Fruit fly (Drosophila melanogaster) whole organism, embryonic: ENCODE results near the gene CG11470.
A peak's percentile ranks its signal among the peaks of the same experiment; 100 is the strongest.

Experiments
- Abd-B ChIP-seq: fragments of 200-800 bp; sonication (Bioruptor generic); optimal IDR thresholded peaks from 2 replicates; lab custom pipeline; 2018; ENCODE audit warnings: missing biosample characterization, mild to moderate bottlenecking, missing genetic modification characterization, moderate library complexity
- Bteb2 ChIP-seq: fragments of 200-800 bp; sonication (Bioruptor generic); optimal IDR thresholded peaks from 2 replicates; lab custom pipeline; 2016; ENCODE audit warnings: missing biosample characterization, missing genetic modification characterization
- CG10274 ChIP-seq: fragments of 200-800 bp; sonication (Bioruptor generic); optimal IDR thresholded peaks from 3 replicates; lab custom pipeline; 2017; ENCODE audit warnings: missing biosample characterization, mild to moderate bottlenecking, missing genetic modification characterization
- CG13424 ChIP-seq: fragments of 200-800 bp; sonication (Bioruptor generic); optimal IDR thresholded peaks from 2 replicates; lab custom pipeline; 2019; ENCODE audit warnings: missing biosample characterization, mild to moderate bottlenecking, missing genetic modification characterization, moderate library complexity
- CG1603 ChIP-seq: fragments of 200-800 bp; sonication (Bioruptor generic); optimal IDR thresholded peaks from 2 replicates; lab custom pipeline; 2019; ENCODE audit warnings: missing biosample characterization, mild to moderate bottlenecking, missing genetic modification characterization, moderate library complexity
- CG1647 ChIP-seq: fragments of 200-800 bp; sonication (Bioruptor generic); optimal IDR thresholded peaks from 3 replicates; lab custom pipeline; 2016; ENCODE audit warnings: missing biosample characterization, missing genetic modification characterization
- CG18476 ChIP-seq: fragments of 200-800 bp; sonication (Bioruptor generic); optimal IDR thresholded peaks from 2 replicates; lab custom pipeline; 2016; ENCODE audit warnings: missing biosample characterization, mild to moderate bottlenecking, missing genetic modification characterization
- CG31388 ChIP-seq: fragments of 200-800 bp; sonication (Bioruptor generic); optimal IDR thresholded peaks from 2 replicates; lab custom pipeline; 2016; ENCODE audit warnings: missing biosample characterization, missing genetic modification characterization
- CG3407 ChIP-seq: fragments of 200-800 bp; sonication (Bioruptor generic); optimal IDR thresholded peaks from 2 replicates; lab custom pipeline; 2018; ENCODE audit warnings: missing biosample characterization, mild to moderate bottlenecking, missing genetic modification characterization
- CG3995 ChIP-seq: fragments of 200-800 bp; sonication (Bioruptor generic); optimal IDR thresholded peaks from 3 replicates; lab custom pipeline; 2016; ENCODE audit warnings: missing biosample characterization, missing genetic modification characterization
- CG4282 ChIP-seq: fragments of 200-800 bp; sonication (Bioruptor generic); optimal IDR thresholded peaks from 2 replicates; lab custom pipeline; 2016; ENCODE audit warnings: missing biosample characterization, missing genetic modification characterization
- CG4360 ChIP-seq: fragments of 200-800 bp; sonication (Bioruptor generic); IDR thresholded peaks from 2 replicates; pipeline ENCODE4 v1.3.6; 2022; ENCODE audit warnings: missing biosample characterization, missing genetic modification characterization
- CG7271 ChIP-seq: fragments of 200-800 bp; sonication (Bioruptor generic); optimal IDR thresholded peaks from 2 replicates; lab custom pipeline; 2018; ENCODE audit warnings: missing biosample characterization, mild to moderate bottlenecking, missing genetic modification characterization, moderate library complexity
- CG7786 ChIP-seq: fragments of 200-800 bp; sonication (Bioruptor generic); optimal IDR thresholded peaks from 2 replicates; lab custom pipeline; 2016; ENCODE audit warnings: missing biosample characterization, missing genetic modification characterization
- CG7839 ChIP-seq: fragments of 200-800 bp; sonication (Bioruptor generic); optimal IDR thresholded peaks from 3 replicates; lab custom pipeline; 2018; ENCODE audit warnings: missing biosample characterization, mild to moderate bottlenecking, missing genetic modification characterization, moderate library complexity
- CG7987 ChIP-seq: fragments of 200-800 bp; sonication (Bioruptor generic); optimal IDR thresholded peaks from 2 replicates; lab custom pipeline; 2018; ENCODE audit warnings: missing biosample characterization, mild to moderate bottlenecking, missing genetic modification characterization, moderate library complexity
- CG8290 ChIP-seq, 3 experiments: fragments of 200-800 bp; sonication (Bioruptor generic); optimal IDR thresholded peaks; 2 replicates each; lab custom pipeline; 2016 to 2019; ENCODE audit warnings: missing biosample characterization in 3 of 3, missing genetic modification characterization in 3 of 3, mild to moderate bottlenecking in 2 of 3, moderate library complexity in 1 of 3
- CHES-1-like ChIP-seq: fragments of 200-800 bp; sonication (Bioruptor generic); optimal IDR thresholded peaks from 2 replicates; lab custom pipeline; 2016; ENCODE audit warnings: missing biosample characterization, missing genetic modification characterization
- Deaf1 ChIP-seq: fragments of 200-800 bp; optimal IDR thresholded peaks from 3 replicates; lab custom pipeline; 2019; ENCODE audit warnings: missing biosample characterization, mild to moderate bottlenecking, missing genetic modification characterization, moderate library complexity
- Dip2 ChIP-seq: fragments of 200-800 bp; sonication (Bioruptor generic); IDR thresholded peaks from 2 replicates; pipeline ENCODE4 v1.3.6; 2022; ENCODE audit warnings: missing biosample characterization, missing genetic modification characterization
- Dip3 ChIP-seq: fragments of 200-800 bp; sonication (Bioruptor generic); optimal IDR thresholded peaks from 3 replicates; lab custom pipeline; 2016; ENCODE audit warnings: missing biosample characterization, missing genetic modification characterization
- Dll ChIP-seq: fragments of 200-800 bp; sonication (Bioruptor generic); IDR thresholded peaks from 4 replicates; pipeline ENCODE4 v1.3.6; 2022; ENCODE audit warnings: missing biosample characterization, missing genetic modification characterization; ENCODE audit not compliant: partially characterized antibody
- Ets65A ChIP-seq: fragments of 200-800 bp; sonication (Bioruptor generic); peaks from one replicate; lab custom pipeline; 2016; ENCODE audit warnings: missing biosample characterization, missing genetic modification characterization
- H2.0 ChIP-seq: fragments of 200-800 bp; sonication (Bioruptor generic); IDR thresholded peaks from 2 replicates; pipeline ENCODE4 v1.3.6; 2022; ENCODE audit warnings: missing biosample characterization, missing genetic modification characterization
- HHEX ChIP-seq: fragments of 200-800 bp; sonication (Bioruptor generic); optimal IDR thresholded peaks from 3 replicates; lab custom pipeline; 2017; ENCODE audit warnings: missing biosample characterization, mild to moderate bottlenecking, missing genetic modification characterization, missing genetic modification reagents
- Poxn ChIP-seq: fragments of 200-800 bp; sonication (Bioruptor generic); IDR thresholded peaks from 2 replicates; pipeline ENCODE4 v1.3.6; 2022; ENCODE audit warnings: missing biosample characterization, missing genetic modification characterization
- Rfx ChIP-seq: fragments of 200-800 bp; sonication (Bioruptor generic); IDR thresholded peaks from 2 replicates; pipeline ENCODE4 v1.3.6; 2022; ENCODE audit warnings: missing biosample characterization, missing genetic modification characterization
- Side ChIP-seq: fragments of 200-800 bp; sonication (Bioruptor generic); optimal IDR thresholded peaks from 2 replicates; lab custom pipeline; 2016; ENCODE audit warnings: missing biosample characterization, missing genetic modification characterization
- Sox102F ChIP-seq: fragments of 200-800 bp; sonication (Bioruptor generic); optimal IDR thresholded peaks from 2 replicates; lab custom pipeline; 2018; ENCODE audit warnings: missing biosample characterization, mild to moderate bottlenecking, missing genetic modification characterization, moderate library complexity
- Spps ChIP-seq: fragments of 200-800 bp; sonication (Bioruptor generic); optimal IDR thresholded peaks from 2 replicates; lab custom pipeline; 2018; ENCODE audit warnings: missing biosample characterization, mild to moderate bottlenecking, missing genetic modification characterization
- Sry-β ChIP-seq: fragments of 200-800 bp; sonication (Bioruptor generic); optimal IDR thresholded peaks from 2 replicates; lab custom pipeline; 2018; ENCODE audit warnings: missing biosample characterization, mild to moderate bottlenecking, missing genetic modification characterization, moderate library complexity
- al ChIP-seq: fragments of 200-800 bp; sonication (Bioruptor generic); IDR thresholded peaks from 2 replicates; pipeline ENCODE4 v1.3.6; 2022; ENCODE audit warnings: missing biosample characterization, missing genetic modification characterization
- bsh ChIP-seq, 2 experiments: fragments of 200-800 bp; sonication (Bioruptor generic); optimal IDR thresholded peaks; 2 replicates each; lab custom pipeline; 2017 to 2018; ENCODE audit warnings: mild to moderate bottlenecking in 2 of 2, missing biosample characterization in 2 of 2, missing genetic modification characterization in 2 of 2, moderate library complexity in 1 of 2
- chinmo ChIP-seq: fragments of 200-800 bp; sonication (Bioruptor generic); IDR thresholded peaks from 4 replicates; pipeline ENCODE4 v1.3.6; 2022; ENCODE audit warnings: missing biosample characterization, missing genetic modification characterization; ENCODE audit not compliant: partially characterized antibody
- crp ChIP-seq, 2 experiments: fragments of 200-800 bp; sonication (Bioruptor generic); optimal IDR thresholded peaks; 2 replicates in 1 of 2; 3 replicates in 1 of 2; lab custom pipeline; 2017; ENCODE audit warnings: missing biosample characterization in 2 of 2, missing genetic modification characterization in 2 of 2, mild to moderate bottlenecking in 1 of 2, moderate library complexity in 1 of 2
- dan ChIP-seq: fragments of 200-800 bp; sonication (Bioruptor generic); IDR thresholded peaks from 2 replicates; pipeline ENCODE4 v1.3.6; 2022; ENCODE audit warnings: missing biosample characterization, missing genetic modification characterization
- disco-r ChIP-seq: fragments of 200-800 bp; sonication (Bioruptor generic); optimal IDR thresholded peaks from 2 replicates; lab custom pipeline; 2016; ENCODE audit warnings: missing biosample characterization, missing genetic modification characterization
- fd96Cb ChIP-seq: fragments of 200-800 bp; sonication (Bioruptor generic); optimal IDR thresholded peaks from 2 replicates; lab custom pipeline; 2018; ENCODE audit warnings: missing biosample characterization, mild to moderate bottlenecking, missing genetic modification characterization, moderate library complexity
- gce ChIP-seq: fragments of 200-800 bp; sonication (Bioruptor generic); IDR thresholded peaks from 3 replicates; pipeline ENCODE4 v1.3.6; 2022; ENCODE audit warnings: missing biosample characterization, missing genetic modification characterization
- gcm ChIP-seq: fragments of 200-800 bp; sonication (Bioruptor generic); optimal IDR thresholded peaks from 2 replicates; lab custom pipeline; 2019; ENCODE audit warnings: missing biosample characterization, mild to moderate bottlenecking, missing genetic modification characterization, moderate library complexity
- gem ChIP-seq: fragments of 200-800 bp; sonication (Bioruptor generic); optimal IDR thresholded peaks from 2 replicates; lab custom pipeline; 2019; ENCODE audit warnings: missing biosample characterization, mild to moderate bottlenecking, missing genetic modification characterization, moderate library complexity
- ind ChIP-seq: fragments of 200-800 bp; sonication (Bioruptor generic); optimal IDR thresholded peaks from 3 replicates; lab custom pipeline; 2016; ENCODE audit warnings: missing biosample characterization, missing genetic modification characterization
- kni ChIP-seq: fragments of 200-800 bp; sonication (Bioruptor generic); optimal IDR thresholded peaks from 3 replicates; lab custom pipeline; 2017; ENCODE audit warnings: mild to moderate bottlenecking, missing biosample characterization, missing genetic modification reagents, missing genetic modification characterization
- maf-S ChIP-seq: fragments of 200-800 bp; sonication (Bioruptor generic); optimal IDR thresholded peaks from 2 replicates; lab custom pipeline; 2016; ENCODE audit warnings: missing biosample characterization, missing genetic modification characterization
- mld ChIP-seq: fragments of 200-800 bp; sonication (Bioruptor generic); IDR thresholded peaks from 3 replicates; pipeline ENCODE4 v1.3.6; 2022; ENCODE audit warnings: missing biosample characterization, missing genetic modification characterization; ENCODE audit not compliant: partially characterized antibody
- pb ChIP-seq: fragments of 200-800 bp; sonication (Bioruptor generic); optimal IDR thresholded peaks from 3 replicates; lab custom pipeline; 2016; ENCODE audit warnings: missing biosample characterization, missing genetic modification characterization
- scrt ChIP-seq: fragments of 200-800 bp; sonication (Bioruptor generic); optimal IDR thresholded peaks from 2 replicates; lab custom pipeline; 2018; ENCODE audit warnings: missing biosample characterization, mild to moderate bottlenecking, missing genetic modification characterization, moderate library complexity
- sima ChIP-seq: fragments of 200-800 bp; sonication (Bioruptor generic); optimal IDR thresholded peaks from 2 replicates; lab custom pipeline; 2016; ENCODE audit warnings: missing biosample characterization, missing genetic modification characterization
- slbo ChIP-seq: fragments of 200-800 bp; sonication (Bioruptor generic); IDR thresholded peaks from 2 replicates; pipeline ENCODE4 v1.3.6; 2022; ENCODE audit warnings: missing biosample characterization, missing genetic modification characterization
- twi ChIP-seq: fragments of 200-800 bp; optimal IDR thresholded peaks from 2 replicates; lab custom pipeline; 2019; ENCODE audit warnings: missing biosample characterization, mild to moderate bottlenecking, missing genetic modification characterization, moderate library complexity
- tx ChIP-seq: fragments of 200-800 bp; sonication (Bioruptor generic); optimal IDR thresholded peaks from 2 replicates; lab custom pipeline; 2016; ENCODE audit warnings: missing biosample characterization, missing genetic modification characterization

The CG11470 gene

dm6 chr3R:29584266-29584665 is 5.3 kb downstream of the CG11470 start (continued):
- TF ChIP-seq dan: no peak
- no peak for TF ChIP-seq CG7786 (GFP tag; lab: Kevin White, UChicago)
- no peak for TF ChIP-seq gce (GFP tag; lab: Robert Waterston, UW)
- no peak for TF ChIP-seq Rfx (GFP tag; lab: Robert Waterston, UW)
- no peak for TF ChIP-seq Sry-β (GFP tag; lab: Kevin White, UChicago)
- 0 out of 2 replicates have a peak, but pooled peaks have one; percentile 8 for TF ChIP-seq slbo
- TF ChIP-seq CHES-1-like (GFP tag; lab: Kevin White, UChicago): no peak
- no peak for TF ChIP-seq CG7271 (tag; lab: Kevin White, UChicago)
- TF ChIP-seq gcm (GFP tag; lab: Kevin White, UChicago): no peak
- TF ChIP-seq twi (tag; lab: Kevin White, UChicago): no peak
- no peak for TF ChIP-seq Bteb2 (GFP tag; lab: Kevin White, UChicago)
- TF ChIP-seq Dll (GFP tag; lab: Robert Waterston, UW): no peak
- TF ChIP-seq CG7839 (tag; lab: Kevin White, UChicago): peak; percentile 3
- no peak for TF ChIP-seq chinmo (GFP tag; lab: Robert Waterston, UW)
- peak; percentile 31 for TF ChIP-seq CG1603
- TF ChIP-seq disco-r (GFP tag; lab: Kevin White, UChicago): no peak
- no peak for TF ChIP-seq CG18476 (GFP tag; lab: Kevin White, UChicago)
- no peak for TF ChIP-seq CG8290 (GFP tag; optimal IDR thresholded peaks at IDR 0.05; lab: Kevin White, UChicago)
- no peak for TF ChIP-seq CG8290 (tag; optimal IDR thresholded peaks at IDR 0.05; lab: Kevin White, UChicago)
- no peak for TF ChIP-seq sima
- no peak for TF ChIP-seq Deaf1 (tag; lab: Kevin White, UChicago)
- peak; percentile 36 for TF ChIP-seq Ets65A (GFP tag; lab: Kevin White, UChicago)
- TF ChIP-seq Dip3 (GFP tag; lab: Kevin White, UChicago): no peak
- TF ChIP-seq scrt (GFP tag; lab: Kevin White, UChicago): no peak
- no peak for TF ChIP-seq Side
- TF ChIP-seq ind (GFP tag; lab: Kevin White, UChicago): no peak
- no peak for TF ChIP-seq CG1647 (GFP tag; lab: Kevin White, UChicago)
- no peak for TF ChIP-seq al (GFP tag; lab: Robert Waterston, UW)
- TF ChIP-seq gem (tag; lab: Kevin White, UChicago): peak; percentile 24
- no peak for TF ChIP-seq pb
- no peak for TF ChIP-seq CG7987
- peak in 1 of 2 experiments; percentile 34 for TF ChIP-seq bsh (GFP tag; optimal IDR thresholded peaks at IDR 0.05; lab: Kevin White, UChicago)
- no peak for TF ChIP-seq CG13424 (tag; lab: Kevin White, UChicago)
- no peak for TF ChIP-seq Dip2 (GFP tag; lab: Robert Waterston, UW)
- TF ChIP-seq CG4360 (GFP tag; lab: Robert Waterston, UW): no peak
- no peak for TF ChIP-seq CG3995
- no peak for TF ChIP-seq kni
- TF ChIP-seq Poxn: no peak
- TF ChIP-seq tx (GFP tag; lab: Kevin White, UChicago): no peak
- no peak for TF ChIP-seq CG3407 (GFP tag; lab: Kevin White, UChicago)
- no peak for TF ChIP-seq Spps
- TF ChIP-seq mld (GFP tag; lab: Robert Waterston, UW): no peak
- no peak for TF ChIP-seq maf-S (GFP tag; lab: Kevin White, UChicago)
- TF ChIP-seq Abd-B (GFP tag; lab: Kevin White, UChicago): no peak
- TF ChIP-seq CG4282: no peak
- peak; percentile 38 for TF ChIP-seq Sox102F (GFP tag; lab: Kevin White, UChicago)
- peak; percentile 3 for TF ChIP-seq fd96Cb
- no peak for TF ChIP-seq H2.0
- TF ChIP-seq CG10274 (GFP tag; lab: Kevin White, UChicago): no peak
- TF ChIP-seq CG31388 (GFP tag; lab: Kevin White, UChicago): no peak
- no peak for TF ChIP-seq HHEX (GFP tag; lab: Kevin White, UChicago)
- no peak for TF ChIP-seq crp (GFP tag; optimal IDR thresholded peaks at IDR 0.05; lab: Kevin White, UChicago)
